Fruit fly (Drosophila melanogaster): ENCODE results near the gene CG4098.

Gene CG4098

DNA sequence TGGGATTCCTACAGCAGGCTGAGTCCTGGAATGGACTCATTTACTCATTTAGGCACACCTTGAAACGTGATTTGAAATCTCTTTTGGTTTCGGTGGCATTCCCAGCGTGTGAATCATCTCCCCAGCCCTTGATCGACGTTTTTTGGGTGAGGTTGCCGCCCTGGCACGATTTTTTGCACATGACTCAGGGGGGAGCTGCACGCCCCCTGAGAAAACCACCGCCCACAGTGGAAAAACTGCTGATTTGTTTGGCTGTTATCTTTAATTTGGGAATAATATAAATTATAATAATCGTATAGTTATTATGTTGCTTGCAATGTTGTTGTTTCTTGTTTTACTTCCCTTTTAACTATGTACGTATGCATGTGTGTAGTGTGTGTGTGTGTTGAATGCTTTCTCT, 3.8 kb upstream of the CG4098 start (continued):
- peak; percentile 35; the same call in 1 of the 2 replicates for TF ChIP-seq Dref (GFP tag; IDR thresholded peaks at IDR 0.05)
- peak; percentile 27 for TF ChIP-seq CG34376 (GFP tag; optimal IDR thresholded peaks at IDR 0.05)
- TF ChIP-seq Hsf (GFP tag; optimal IDR thresholded peaks at IDR 0.05), result no peak
- TF ChIP-seq Med (GFP tag), result peak; percentile 83
- peak; percentile 59 for TF ChIP-seq CG32532 (GFP tag; IDR thresholded peaks at IDR 0.05)
- peak; percentile 88 for TF ChIP-seq CG7928 (GFP tag; optimal IDR thresholded peaks at IDR 0.05)
- TF ChIP-seq mld (GFP tag; IDR thresholded peaks at IDR 0.05; ENCODE audit: partially characterized antibody), result 0 out of 3 replicates have a peak, but pooled peaks have one; percentile 13
- TF ChIP-seq MTF-1 (GFP tag; optimal IDR thresholded peaks at IDR 0.05; ENCODE audit: borderline replicate concordance), result no peak
- TF ChIP-seq sob (GFP tag; IDR thresholded peaks at IDR 0.05), result peak; percentile 35; the same call in 1 of the 2 replicates
- TF ChIP-seq cwo (GFP tag; optimal IDR thresholded peaks at IDR 0.05), result peak; percentile 25
- TF ChIP-seq CG15514 (GFP tag; optimal IDR thresholded peaks at IDR 0.05), result peak; percentile 6
- TF ChIP-seq CG4707 (GFP tag; optimal IDR thresholded peaks at IDR 0.05), result no peak
- peak; percentile 20; the same call in 1 of the 2 replicates for TF ChIP-seq NFAT (GFP tag; IDR thresholded peaks at IDR 0.05)
- TF ChIP-seq kay (GFP tag; optimal IDR thresholded peaks at IDR 0.05), result peak; percentile 62
- TF ChIP-seq CG6683 (GFP tag; optimal IDR thresholded peaks at IDR 0.05), result no peak
- peak; percentile 5 for TF ChIP-seq Hmr (GFP tag; optimal IDR thresholded peaks at IDR 0.05)
- TF ChIP-seq MBD-R2 (GFP tag; IDR thresholded peaks at IDR 0.05), result peak; percentile 25; the same call in 1 of the 2 replicates
- TF ChIP-seq CG31365 (tag; optimal IDR thresholded peaks at IDR 0.05), result no peak
- no peak for TF ChIP-seq CG34224 (GFP tag; IDR thresholded peaks at IDR 0.05; ENCODE audit: partially characterized antibody)
- no peak for TF ChIP-seq dmrt11E (tag; optimal IDR thresholded peaks at IDR 0.05)
- peak; percentile 1 for TF ChIP-seq CG18619 (GFP tag; optimal IDR thresholded peaks at IDR 0.05)
- no peak for TF ChIP-seq zfh1 (GFP tag; IDR thresholded peaks at IDR 0.05)
- no peak for TF ChIP-seq CG5953 (GFP tag; IDR thresholded peaks at IDR 0.05)
- TF ChIP-seq CG10543 (GFP tag; optimal IDR thresholded peaks at IDR 0.05), result peak; percentile 51
- peak; percentile 94 for TF ChIP-seq sd (tag; optimal IDR thresholded peaks at IDR 0.05)
- TF ChIP-seq crol (GFP tag; IDR thresholded peaks at IDR 0.05), result peak; percentile 59
- 0 out of 2 replicates have a peak, but pooled peaks have one; percentile 31 for TF ChIP-seq al (GFP tag; IDR thresholded peaks at IDR 0.05)
- no peak for TF ChIP-seq CG3163 (GFP tag; optimal IDR thresholded peaks at IDR 0.05)
- TF ChIP-seq Rfx (GFP tag; IDR thresholded peaks at IDR 0.05), result peak; percentile 47; the same call in 1 of the 2 replicates
- peak; percentile 18 for TF ChIP-seq CG8924 (tag; optimal IDR thresholded peaks at IDR 0.05)
- TF ChIP-seq lilli (GFP tag; optimal IDR thresholded peaks at IDR 0.05), result peak; percentile 17
- no peak for TF ChIP-seq gfzf (GFP tag; optimal IDR thresholded peaks at IDR 0.05)
- peak; percentile 4 for TF ChIP-seq CG2712 (tag; optimal IDR thresholded peaks at IDR 0.05)
- TF ChIP-seq Mad (GFP tag; optimal IDR thresholded peaks at IDR 0.05), result no peak
- peak; percentile 49 for TF ChIP-seq slbo (GFP tag; IDR thresholded peaks at IDR 0.05)
- TF ChIP-seq Gug (GFP tag; IDR thresholded peaks at IDR 0.05), result peak; percentile 41; the same call in 1 of the 4 replicates
- peak; percentile 71 for TF ChIP-seq sug (tag; optimal IDR thresholded peaks at IDR 0.05)
- peak; percentile 0 for TF ChIP-seq grau (tag; optimal IDR thresholded peaks at IDR 0.05)
- TF ChIP-seq Trl (optimal IDR thresholded peaks at IDR 0.05), result no peak
- no peak for TF ChIP-seq Trl (GFP tag; optimal IDR thresholded peaks at IDR 0.05)
- peak; percentile 43 for TF ChIP-seq lab (GFP tag; optimal IDR thresholded peaks at IDR 0.05)
- TF ChIP-seq CG30020 (tag; optimal IDR thresholded peaks at IDR 0.05), result no peak
- peak; percentile 13 for TF ChIP-seq Ets65A (GFP tag)
- no peak for TF ChIP-seq CG4328 (GFP tag; optimal IDR thresholded peaks at IDR 0.05)
- TF ChIP-seq BEAF-32 (GFP tag; optimal IDR thresholded peaks at IDR 0.05), result no peak
- no peak for TF ChIP-seq Drgx (GFP tag; IDR thresholded peaks at IDR 0.05)
- no peak for TF ChIP-seq tll (GFP tag; optimal IDR thresholded peaks at IDR 0.05)
- peak; percentile 34; the same call in 2 of the 3 replicates for TF ChIP-seq row (GFP tag; IDR thresholded peaks at IDR 0.05)
- peak; percentile 42 for TF ChIP-seq CG3281 (GFP tag; optimal IDR thresholded peaks at IDR 0.05)
- TF ChIP-seq CG2889 (GFP tag; IDR thresholded peaks at IDR 0.05), result no peak
